Worm (Caenorhabditis elegans): ENCODE results near the gene B0507.4.
A peak's percentile ranks its signal among the peaks of the same experiment; 100 is the strongest.

B0507.4 gene

ce11 chrV:8762861-8763260 lies 8.1 kb downstream of the B0507.4 start, which contains the start of gene B0507.8:
B0507.8 (minus strand) TSS chrV:8762961.
- TF ChIP-seq ZK546.5 (tag; optimal IDR thresholded peaks at IDR 0.05), result no peak
- TF ChIP-seq nhr-129 (tag; optimal IDR thresholded peaks at IDR 0.05), result no peak
- no peak for TF ChIP-seq F13H6.1 (tag; optimal IDR thresholded peaks at IDR 0.05)
- TF ChIP-seq mdl-1 (tag; optimal IDR thresholded peaks at IDR 0.05), result no peak
- no peak for TF ChIP-seq unc-55 (GFP tag; optimal IDR thresholded peaks at IDR 0.05)
- no peak for TF ChIP-seq zag-1 (tag; optimal IDR thresholded peaks at IDR 0.05)
- no peak for TF ChIP-seq nhr-21 (tag; optimal IDR thresholded peaks at IDR 0.05)
- TF ChIP-seq aly-2 (tag; optimal IDR thresholded peaks at IDR 0.05), result no peak
- no peak for TF ChIP-seq sem-4 (tag; optimal IDR thresholded peaks at IDR 0.05)
- no peak for TF ChIP-seq blmp-1 (tag; optimal IDR thresholded peaks at IDR 0.05; ENCODE audit: insufficient read depth)
- TF ChIP-seq nhr-77 (tag; optimal IDR thresholded peaks at IDR 0.05), result no peak
- TF ChIP-seq nhr-11 (tag; optimal IDR thresholded peaks at IDR 0.05), result no peak

- TF ChIP-seq mbf-1 (tag; optimal IDR thresholded peaks at IDR 0.05), result no peak
- no peak for TF ChIP-seq elt-3 (tag; optimal IDR thresholded peaks at IDR 0.05)
- TF ChIP-seq ztf-11 (tag; optimal IDR thresholded peaks at IDR 0.05), result no peak
- TF ChIP-seq dmd-4 (tag; optimal IDR thresholded peaks at IDR 0.05), result no peak
- no peak for TF ChIP-seq alr-1 (tag; optimal IDR thresholded peaks at IDR 0.05)
- no peak for TF ChIP-seq ceh-82 (tag; optimal IDR thresholded peaks at IDR 0.05)
- TF ChIP-seq fos-1 (tag; optimal IDR thresholded peaks at IDR 0.05), result no peak
- TF ChIP-seq nhr-21 (tag; optimal IDR thresholded peaks at IDR 0.05), result no peak
- TF ChIP-seq nhr-237 (tag; optimal IDR thresholded peaks at IDR 0.05), result no peak
- no peak for TF ChIP-seq nhr-12 (tag; optimal IDR thresholded peaks at IDR 0.05)
- TF ChIP-seq unc-62 (GFP tag; optimal IDR thresholded peaks at IDR 0.05), result no peak
- no peak for TF ChIP-seq nhr-11 (tag; optimal IDR thresholded peaks at IDR 0.05)
- no peak for TF ChIP-seq ztf-4 (tag; optimal IDR thresholded peaks at IDR 0.05)
- no peak for TF ChIP-seq crh-2 (tag; optimal IDR thresholded peaks at IDR 0.05)
Measured at ce11 chrV:8765938-8766337, 11.2 kb downstream of the B0507.4 start, which contains the start of gene B0507.9. B0507.9 (minus strand) TSS chrV:8766038.

DNA sequence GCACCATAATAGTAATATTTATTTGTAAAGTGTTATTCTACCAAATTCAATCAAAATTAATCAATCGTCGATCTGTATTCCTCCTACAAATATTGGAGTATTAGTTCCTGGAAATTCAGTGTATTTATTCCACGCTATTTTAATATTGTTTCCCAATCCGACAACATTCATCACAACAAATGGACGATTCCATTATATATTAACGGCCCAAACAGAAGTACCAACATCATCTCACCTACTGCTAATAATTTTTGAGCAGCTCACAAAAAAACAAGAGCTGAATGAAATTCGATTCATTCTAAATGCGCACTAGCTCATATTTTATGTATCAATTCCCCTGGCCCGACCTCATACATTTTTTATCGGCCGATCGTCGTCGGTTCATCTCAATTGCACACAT lies 12.3 kb downstream of the B0507.4 start:
- no peak for TF ChIP-seq peb-1 (tag; optimal IDR thresholded peaks at IDR 0.05)
- TF ChIP-seq ztf-1 (GFP tag; conservative IDR thresholded peaks at IDR 0.05), result no peak
- TF ChIP-seq lin-11 (tag; optimal IDR thresholded peaks at IDR 0.05), result no peak
- TF ChIP-seq nhr-25 (tag; optimal IDR thresholded peaks at IDR 0.05), result no peak
- TF ChIP-seq elt-3 (tag; optimal IDR thresholded peaks at IDR 0.05), result no peak
- TF ChIP-seq mdl-1 (tag; optimal IDR thresholded peaks at IDR 0.05), result no peak
- peak; percentile 44 for TF ChIP-seq unc-55 (GFP tag; optimal IDR thresholded peaks at IDR 0.05)

DNA sequence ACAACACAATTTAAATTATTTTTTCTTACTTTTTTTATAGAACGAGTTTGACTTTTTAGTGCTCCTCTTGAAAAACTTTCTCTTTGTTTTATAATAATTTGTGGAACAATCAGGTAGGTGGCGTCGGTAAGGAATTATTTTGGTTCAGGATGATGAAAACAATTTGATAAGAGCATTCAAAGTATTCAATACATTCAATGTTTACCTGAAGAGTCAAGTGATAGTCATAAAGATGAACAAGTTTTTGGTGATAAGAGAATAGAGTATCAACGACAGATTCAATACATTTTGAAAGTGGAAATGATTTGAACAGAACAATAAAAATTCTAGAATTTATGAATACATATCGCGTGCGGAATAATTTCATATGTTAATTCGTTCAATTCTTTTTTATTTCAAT lies 12.7 kb downstream of the B0507.4 start:
- TF ChIP-seq elt-3 (tag; optimal IDR thresholded peaks at IDR 0.05) (no peak), fos-1 (tag; optimal IDR thresholded peaks at IDR 0.05) (peak; percentile 63), ztf-11 (tag; optimal IDR thresholded peaks at IDR 0.05) (no peak), unc-62 (GFP tag; optimal IDR thresholded peaks at IDR 0.05) (no peak), blmp-1 (tag; optimal IDR thresholded peaks at IDR 0.05; ENCODE audit: insufficient read depth) (no peak), peb-1 (tag; optimal IDR thresholded peaks at IDR 0.05) (no peak), ama-1 (optimal IDR thresholded peaks at IDR 0.05) (no peak), unc-39 (tag; optimal IDR thresholded peaks at IDR 0.05) (no peak), gmeb-1 (tag; optimal IDR thresholded peaks at IDR 0.05) (no peak), egl-27 (tag; optimal IDR thresholded peaks at IDR 0.05) (no peak), mbf-1 (tag; optimal IDR thresholded peaks at IDR 0.05) (no peak), ceh-16 (tag; optimal IDR thresholded peaks at IDR 0.05) (no peak), F13H6.1 (tag; optimal IDR thresholded peaks at IDR 0.05) (no peak), nhr-237 (tag; optimal IDR thresholded peaks at IDR 0.05) (no peak), nhr-12 (tag; optimal IDR thresholded peaks at IDR 0.05) (no peak), aly-2 (tag; optimal IDR thresholded peaks at IDR 0.05) (no peak), crh-2 (tag; optimal IDR thresholded peaks at IDR 0.05) (peak; percentile 32), sma-9 (GFP tag; optimal IDR thresholded peaks at IDR 0.05) (peak; percentile 34), sma-9 (tag; optimal IDR thresholded peaks at IDR 0.05) (no peak), ZK546.5 (tag; optimal IDR thresholded peaks at IDR 0.05) (no peak), nhr-25 (tag; optimal IDR thresholded peaks at IDR 0.05) (no peak), mab-5 (tag; optimal IDR thresholded peaks at IDR 0.05) (no peak), skn-1 (tag; optimal IDR thresholded peaks at IDR 0.05) (no peak)

All from whole organism, L2 larva.